Worm (Caenorhabditis elegans): ENCODE measurements around the gene F21A3.2.

- TF ChIP-seq med-1 (GFP tag; optimal IDR thresholded peaks at IDR 0.05; ENCODE audit: insufficient read depth) (no peak), tab-1 (GFP tag; IDR thresholded peaks at IDR 0.05) (no peak), ztf-23 (GFP tag; IDR thresholded peaks at IDR 0.05) (no peak), T22C8.4 (GFP tag; IDR thresholded peaks at IDR 0.05) (no peak), ref-1 (GFP tag; conservative IDR thresholded peaks at IDR 0.05) (no peak), klf-2 (GFP tag; conservative IDR thresholded peaks at IDR 0.05) (no peak), cog-1 (tag; optimal IDR thresholded peaks at IDR 0.05) (no peak)
Measured at ce11 chrV:15512856-15513756, 20.7 kb downstream of the F21A3.2 start.
